Fruit fly (Drosophila melanogaster): ENCODE results near the gene sgg.

Gene sgg

dm6 chrX:2589446-2590038 lies 44.2 kb upstream of the sgg start (continued):
- TF ChIP-seq CG14860 (GFP tag; IDR thresholded peaks at IDR 0.05; ENCODE audit: partially characterized antibody) = no peak
- no peak for TF ChIP-seq CG7745 (tag; optimal IDR thresholded peaks at IDR 0.05)
- TF ChIP-seq ems (GFP tag; optimal IDR thresholded peaks at IDR 0.05) = peak; percentile 91
- peak; percentile 89 for TF ChIP-seq klu (GFP tag; IDR thresholded peaks at IDR 0.05)
- peak; percentile 96 for TF ChIP-seq CHES-1-like (GFP tag; optimal IDR thresholded peaks at IDR 0.05)
- TF ChIP-seq D (optimal IDR thresholded peaks at IDR 0.05) = no peak
- peak; percentile 66 for TF ChIP-seq D (GFP tag; optimal IDR thresholded peaks at IDR 0.05)
- TF ChIP-seq CG9797 (GFP tag; optimal IDR thresholded peaks at IDR 0.05) = peak; percentile 0
- TF ChIP-seq Oli (tag; optimal IDR thresholded peaks at IDR 0.05) = peak; percentile 86
- TF ChIP-seq tgo (GFP tag; IDR thresholded peaks at IDR 0.05) = peak; percentile 91
- TF ChIP-seq Dref (GFP tag; IDR thresholded peaks at IDR 0.05) = peak; percentile 42
- TF ChIP-seq CG15073 (GFP tag; optimal IDR thresholded peaks at IDR 0.05) = peak; percentile 49
- peak; percentile 90 for TF ChIP-seq CG1792 (GFP tag; optimal IDR thresholded peaks at IDR 0.05)
- no peak for TF ChIP-seq HLHmδ (GFP tag; optimal IDR thresholded peaks at IDR 0.05)
- TF ChIP-seq onecut (GFP tag; IDR thresholded peaks at IDR 0.05) = peak; percentile 74
- TF ChIP-seq phol (tag; optimal IDR thresholded peaks at IDR 0.05) = peak; percentile 78
- TF ChIP-seq zfh1 (GFP tag; IDR thresholded peaks at IDR 0.05) = peak; percentile 96
- TF ChIP-seq NC2β (GFP tag; optimal IDR thresholded peaks at IDR 0.05) = peak; percentile 85
- peak; percentile 72 for TF ChIP-seq wor (GFP tag; IDR thresholded peaks at IDR 0.05)
- TF ChIP-seq emc (GFP tag; optimal IDR thresholded peaks at IDR 0.05) = peak; percentile 85
- TF ChIP-seq dysf (GFP tag; IDR thresholded peaks at IDR 0.05) = peak; percentile 96
- TF ChIP-seq Atf-2 (GFP tag; optimal IDR thresholded peaks at IDR 0.05) = peak; percentile 89
- TF ChIP-seq cwo (GFP tag; optimal IDR thresholded peaks at IDR 0.05) = peak; percentile 93
- no peak for TF ChIP-seq amos (GFP tag; IDR thresholded peaks at IDR 0.05; ENCODE audit: partially characterized antibody)
- peak; percentile 86 for TF ChIP-seq CG4424 (GFP tag; optimal IDR thresholded peaks at IDR 0.05)
- TF ChIP-seq Optix (GFP tag; IDR thresholded peaks at IDR 0.05) = peak; percentile 91
- peak; percentile 87 for TF ChIP-seq CG10654 (GFP tag; optimal IDR thresholded peaks at IDR 0.05)
- TF ChIP-seq CG17359 (tag; optimal IDR thresholded peaks at IDR 0.05) = peak; percentile 92
- TF ChIP-seq Hey (tag; optimal IDR thresholded peaks at IDR 0.05) = peak; percentile 74
- TF ChIP-seq Camta (GFP tag; optimal IDR thresholded peaks at IDR 0.05) = peak; percentile 75
- peak; percentile 75 for TF ChIP-seq Oaz (GFP tag; IDR thresholded peaks at IDR 0.05)
- no peak for TF ChIP-seq nom (GFP tag; optimal IDR thresholded peaks at IDR 0.05)
- TF ChIP-seq CG12104 (GFP tag; optimal IDR thresholded peaks at IDR 0.05) = peak; percentile 82
- peak; percentile 97 for TF ChIP-seq Gug (GFP tag; IDR thresholded peaks at IDR 0.05)
- peak; percentile 83 for TF ChIP-seq CG17829 (tag; optimal IDR thresholded peaks at IDR 0.05)
- no peak for TF ChIP-seq fru (optimal IDR thresholded peaks at IDR 0.05)
- peak; percentile 63 for TF ChIP-seq Jarid2 (GFP tag; optimal IDR thresholded peaks at IDR 0.05)
- TF ChIP-seq Adf1 (GFP tag; IDR thresholded peaks at IDR 0.05) = peak; percentile 80
- no peak for TF ChIP-seq ato (GFP tag; IDR thresholded peaks at IDR 0.05; ENCODE audit: partially characterized antibody)
- TF ChIP-seq Atf3 (GFP tag; optimal IDR thresholded peaks at IDR 0.05) = peak; percentile 83
- TF ChIP-seq dati (GFP tag; IDR thresholded peaks at IDR 0.05) = peak; percentile 59
- TF ChIP-seq CG14050 (GFP tag; IDR thresholded peaks at IDR 0.05) = peak; percentile 86
- TF ChIP-seq trh (GFP tag; optimal IDR thresholded peaks at IDR 0.05) = peak; percentile 80
- peak; percentile 86 for TF ChIP-seq Nf-YA (GFP tag; IDR thresholded peaks at IDR 0.05)
- TF ChIP-seq nau (GFP tag; optimal IDR thresholded peaks at IDR 0.05) = peak; percentile 76
- no peak for TF ChIP-seq zen2 (GFP tag; IDR thresholded peaks at IDR 0.05; ENCODE audit: partially characterized antibody)
- peak; percentile 92 for TF ChIP-seq Bteb2 (GFP tag; optimal IDR thresholded peaks at IDR 0.05)
- TF ChIP-seq eve (GFP tag; optimal IDR thresholded peaks at IDR 0.05) = peak in 1 of 2 experiments; percentile 18
- peak; percentile 95 for TF ChIP-seq Atf6 (GFP tag; IDR thresholded peaks at IDR 0.05)
- TF ChIP-seq Hr51 (GFP tag; optimal IDR thresholded peaks at IDR 0.05) = peak; percentile 91
- TF ChIP-seq CG3281 (GFP tag; optimal IDR thresholded peaks at IDR 0.05) = peak; percentile 92

All from whole organism, embryonic.